Fruit fly (Drosophila melanogaster): Measurements from ENCODE around the gene Ir8a.

Ir8a gene

DNA sequence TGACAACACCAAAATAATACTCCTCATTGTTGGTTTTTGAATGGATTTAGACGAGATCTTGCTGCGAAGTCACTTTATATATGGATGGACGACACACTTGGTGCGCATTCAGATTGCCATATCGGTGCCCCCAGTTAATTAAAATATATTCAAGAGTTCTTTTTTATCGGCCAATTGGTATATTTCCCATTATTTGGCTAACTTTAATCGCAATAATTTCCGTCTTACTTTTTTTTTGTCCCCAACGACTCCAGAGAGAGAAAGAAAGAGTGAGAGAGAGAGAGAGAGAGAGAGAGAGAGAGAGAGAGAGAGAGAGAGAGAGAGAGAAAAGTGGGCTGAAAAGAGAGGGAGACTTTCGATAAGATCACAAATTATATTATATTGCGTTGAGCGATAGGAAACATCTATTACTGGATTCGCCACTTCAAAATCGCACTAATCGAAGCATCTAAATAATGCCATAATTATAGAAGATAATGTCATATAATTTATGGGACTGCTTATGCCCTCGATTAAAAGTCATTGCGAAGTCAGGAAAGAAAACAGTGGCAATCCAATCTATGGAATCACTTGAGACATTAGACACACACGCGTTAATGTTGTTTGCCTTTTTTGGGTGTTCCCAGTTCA lies 45.7 kb downstream of the Ir8a start, which contains the start of gene CG12115:
Gene CG12115 (minus strand): TSS at position 51 of the 630 bp plus-strand sequence.
- TF ChIP-seq sens (GFP tag) = peak; percentile 32
- TF ChIP-seq zfh1 (GFP tag; IDR thresholded peaks at IDR 0.05) = no peak
- TF ChIP-seq exex (tag; optimal IDR thresholded peaks at IDR 0.05) = peak; percentile 92
- peak in 1 of 2 experiments; percentile 80 for TF ChIP-seq Trl (optimal IDR thresholded peaks at IDR 0.05)
- TF ChIP-seq Trl (GFP tag; optimal IDR thresholded peaks at IDR 0.05) = no peak
- TF ChIP-seq CG15514 (GFP tag; optimal IDR thresholded peaks at IDR 0.05) = peak; percentile 2

DNA sequence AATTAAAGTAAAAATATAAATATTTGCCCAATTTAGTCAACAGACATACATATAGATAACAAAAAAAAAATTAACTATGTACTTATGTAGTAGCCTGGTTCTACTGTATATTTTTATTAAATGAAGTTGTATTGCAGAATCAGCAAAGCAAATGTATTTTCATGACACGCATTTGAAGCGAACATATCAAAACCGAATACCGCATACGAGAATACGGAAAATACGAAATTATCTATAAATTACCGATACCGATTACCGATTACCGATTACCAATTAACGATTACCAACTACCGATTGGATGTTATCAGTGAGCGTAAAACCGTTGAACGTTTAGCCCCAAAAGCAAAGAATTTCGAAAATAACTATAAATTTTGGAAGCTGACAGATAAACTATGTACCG lies 49.0 kb downstream of the Ir8a start:
- TF ChIP-seq CG34224 (GFP tag; IDR thresholded peaks at IDR 0.05; ENCODE audit: partially characterized antibody) (peak; percentile 27; the same call in 1 of the 3 replicates), CG11560 (tag; IDR thresholded peaks at IDR 0.05) (no peak), stwl (tag; optimal IDR thresholded peaks at IDR 0.05) (peak; percentile 66), Six4 (GFP tag; optimal IDR thresholded peaks at IDR 0.05) (no peak), CG7963 (GFP tag; IDR thresholded peaks at IDR 0.05; ENCODE audit: partially characterized antibody) (0 out of 3 replicates have a peak, but pooled peaks have one; percentile 20), wek (GFP tag; optimal IDR thresholded peaks at IDR 0.05) (peak; percentile 69), ato (GFP tag; IDR thresholded peaks at IDR 0.05; ENCODE audit: partially characterized antibody) (0 out of 2 replicates have a peak, but pooled peaks have one; percentile 35), BEAF-32 (GFP tag; optimal IDR thresholded peaks at IDR 0.05) (no peak), grn (GFP tag; optimal IDR thresholded peaks at IDR 0.05) (no peak), NFAT (GFP tag; IDR thresholded peaks at IDR 0.05) (no peak), Atf3 (GFP tag; optimal IDR thresholded peaks at IDR 0.05) (no peak), CG17612 (GFP tag; IDR thresholded peaks at IDR 0.05) (no peak), phol (tag; optimal IDR thresholded peaks at IDR 0.05) (peak; percentile 15), gfzf (GFP tag; optimal IDR thresholded peaks at IDR 0.05) (peak; percentile 10), CG6791 (GFP tag; IDR thresholded peaks at IDR 0.05; ENCODE audit: partially characterized antibody) (peak; percentile 75), Doc3 (GFP tag; IDR thresholded peaks at IDR 0.05; ENCODE audit: partially characterized antibody) (0 out of 3 replicates have a peak, but pooled peaks have one; percentile 23), CG16813 (GFP tag; IDR thresholded peaks at IDR 0.05; ENCODE audit: partially characterized antibody) (peak; percentile 47; the same call in 1 of the 3 replicates), CG10321 (GFP tag; IDR thresholded peaks at IDR 0.05) (no peak), pros (GFP tag; optimal IDR thresholded peaks at IDR 0.05) (no peak), Myb (GFP tag; optimal IDR thresholded peaks at IDR 0.05) (peak; percentile 12), CG13287 (GFP tag; IDR thresholded peaks at IDR 0.05; ENCODE audit: partially characterized antibody) (peak; percentile 53), sens (GFP tag) (peak; percentile 66), Dll (GFP tag; IDR thresholded peaks at IDR 0.05; ENCODE audit: partially characterized antibody) (peak; percentile 41; the same call in 1 of the 4 replicates), HLH4C (GFP tag; IDR thresholded peaks at IDR 0.05; ENCODE audit: partially characterized antibody) (peak; percentile 65), CG14860 (GFP tag; IDR thresholded peaks at IDR 0.05; ENCODE audit: partially characterized antibody) (0 out of 3 replicates have a peak, but pooled peaks have one; percentile 34)
